Fruit fly (Drosophila melanogaster) whole organism, wandering third instar larva: ENCODE results near the gene HDAC6.

Experiments
- Jra ChIP-seq: sonication (Bioruptor generic); optimal IDR thresholded peaks from 2 replicates; lab custom pipeline; 2016; ENCODE audit warnings: missing biosample characterization, missing genetic modification characterization
- Vsx2 ChIP-seq: fragments of 200-300, 225-300 bp; sonication (Bioruptor generic); optimal IDR thresholded peaks from 2 replicates; lab custom pipeline; 2018; ENCODE audit warnings: missing biosample characterization, missing genetic modification characterization; ENCODE audit not compliant: partially characterized antibody
- rgr ChIP-seq: fragments of 200-800 bp; sonication (Bioruptor generic); optimal IDR thresholded peaks from 3 replicates; lab custom pipeline; 2016; ENCODE audit warnings: missing biosample characterization, mild to moderate bottlenecking, missing genetic modification characterization
- sage ChIP-seq: fragments of 200-800 bp; sonication (Bioruptor generic); optimal IDR thresholded peaks from 2 replicates; lab custom pipeline; 2016; ENCODE audit warnings: missing biosample characterization, mild to moderate bottlenecking, missing genetic modification characterization
- tai ChIP-seq: sonication (Bioruptor generic); optimal IDR thresholded peaks from 2 replicates; lab custom pipeline; 2016; ENCODE audit warnings: missing biosample characterization, missing genetic modification characterization

DNA sequence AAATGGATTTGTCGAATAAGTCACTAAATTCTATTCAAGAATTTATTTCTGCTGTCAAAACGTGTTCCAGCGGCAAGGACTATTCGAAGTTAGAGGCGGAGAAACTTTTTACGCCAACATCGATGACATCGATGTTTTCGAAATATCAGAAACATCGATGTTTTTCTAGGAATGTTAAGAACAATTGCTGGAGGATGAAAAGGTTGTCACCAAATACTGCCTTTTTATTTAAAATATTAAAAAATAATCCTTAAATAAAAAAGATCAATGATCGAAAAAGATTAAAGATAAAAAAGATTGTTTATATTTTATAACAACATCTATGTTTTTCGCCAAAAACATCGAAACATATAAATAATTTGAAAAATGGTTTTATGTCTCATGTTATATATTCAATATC, 8.9 kb downstream of the HDAC6 start, which contains the start of gene CG9123:
- no peak for TF ChIP-seq Vsx2
- TF ChIP-seq sage (GFP tag; lab: Kevin White, UChicago), result no peak
- no peak for TF ChIP-seq Jra (GFP tag; lab: Kevin White, UChicago)
- no peak for TF ChIP-seq rgr (GFP tag; lab: Kevin White, UChicago)
- TF ChIP-seq tai (GFP tag; lab: Kevin White, UChicago), result no peak
